Worm (Caenorhabditis elegans) whole organism, mixed stage, embryonic: ENCODE results near the gene F37C4.4.

Experiments used
- M03D4.4 ChIP-seq: sonication (generic microtip); optimal IDR thresholded peaks from 2 replicates; lab custom pipeline; 2017; ENCODE audit warnings: mild to moderate bottlenecking, missing genetic modification characterization, missing compliant biosample characterization
- bed-3 ChIP-seq: fragments of 200-800 bp; sonication (Bioruptor generic); optimal IDR thresholded peaks from 3 replicates; lab custom pipeline; 2018; ENCODE audit warnings: mild to moderate bottlenecking, missing genetic modification characterization, moderate library complexity, missing compliant biosample characterization
- blmp-1 ChIP-seq: fragments of 150-350 bp; optimal IDR thresholded peaks from 2 replicates; lab custom pipeline; 2014; ENCODE audit warnings: missing biosample characterization, missing genetic modification characterization
- ceh-39 ChIP-seq: fragments of 150-350 bp; optimal IDR thresholded peaks from 2 replicates; lab custom pipeline; 2014; ENCODE audit warnings: missing biosample characterization, missing genetic modification characterization
- ceh-43 ChIP-seq: fragments of 200-800 bp; sonication (Bioruptor generic); optimal IDR thresholded peaks from 2 replicates; lab custom pipeline; 2018; ENCODE audit warnings: mild to moderate bottlenecking, missing genetic modification characterization, moderate library complexity, missing compliant biosample characterization
- ceh-83 ChIP-seq: fragments of 200-800 bp; sonication (Bioruptor generic); optimal IDR thresholded peaks from 2 replicates; lab custom pipeline; 2018; ENCODE audit warnings: mild to moderate bottlenecking, missing genetic modification characterization, missing compliant biosample characterization
- ces-1 ChIP-seq: fragments of 150-350 bp; optimal IDR thresholded peaks from 2 replicates; lab custom pipeline; 2014; ENCODE audit warnings: missing biosample characterization, missing genetic modification reagents, missing genetic modification characterization
- cnd-1 ChIP-seq: fragments of 200-800 bp; sonication (Bioruptor generic); optimal IDR thresholded peaks from 2 replicates; lab custom pipeline; 2018; ENCODE audit warnings: mild to moderate bottlenecking, missing genetic modification characterization, missing compliant biosample characterization
- drap-1 ChIP-seq: fragments of 200-800 bp; sonication (Bioruptor generic); optimal IDR thresholded peaks from 3 replicates; lab custom pipeline; 2018; ENCODE audit warnings: mild to moderate bottlenecking, missing genetic modification characterization, missing compliant biosample characterization
- elt-3 ChIP-seq: fragments of 150-350 bp; optimal IDR thresholded peaks from 2 replicates; lab custom pipeline; 2014; ENCODE audit warnings: missing biosample characterization, missing genetic modification characterization
- flh-1 ChIP-seq: fragments of 200-800 bp; sonication (Bioruptor generic); optimal IDR thresholded peaks from 2 replicates; lab custom pipeline; 2018; ENCODE audit warnings: mild to moderate bottlenecking, missing genetic modification characterization, moderate library complexity, missing compliant biosample characterization
- ham-2 ChIP-seq: fragments of 200-800 bp; sonication (Bioruptor generic); optimal IDR thresholded peaks from 2 replicates; lab custom pipeline; 2018; ENCODE audit warnings: mild to moderate bottlenecking, missing genetic modification characterization, missing compliant biosample characterization
- hlh-1 ChIP-seq: fragments of 150-350 bp; optimal IDR thresholded peaks from 2 replicates; lab custom pipeline; 2014; ENCODE audit warnings: missing biosample characterization, missing genetic modification reagents, missing genetic modification characterization
- lin-13 ChIP-seq: fragments of 150-350 bp; optimal IDR thresholded peaks from 2 replicates; lab custom pipeline; 2014; ENCODE audit warnings: missing biosample characterization, missing genetic modification characterization
- lin-32 ChIP-seq: fragments of 200-800 bp; sonication (Bioruptor generic); optimal IDR thresholded peaks from 2 replicates; lab custom pipeline; 2018; ENCODE audit warnings: mild to moderate bottlenecking, missing genetic modification characterization, missing compliant biosample characterization
- mab-5 ChIP-seq: fragments of 150-350 bp; optimal IDR thresholded peaks from 2 replicates; lab custom pipeline; 2014; ENCODE audit warnings: missing biosample characterization, missing genetic modification characterization
- mep-1 ChIP-seq: fragments of 150-350 bp; optimal IDR thresholded peaks from 2 replicates; lab custom pipeline; 2017; ENCODE audit warnings: missing biosample characterization, missing genetic modification reagents, missing genetic modification characterization, inconsistent platforms
- mls-2 ChIP-seq: sonication (generic microtip); optimal IDR thresholded peaks from 2 replicates; lab custom pipeline; 2016; ENCODE audit warnings: mild to moderate bottlenecking, missing genetic modification characterization, moderate library complexity, missing compliant biosample characterization
- nhr-12 ChIP-seq: fragments of 150-350 bp; optimal IDR thresholded peaks from 2 replicates; lab custom pipeline; 2014; ENCODE audit warnings: missing biosample characterization, missing genetic modification characterization
- nhr-2 ChIP-seq: fragments of 150-350 bp; optimal IDR thresholded peaks from 2 replicates; lab custom pipeline; 2014; ENCODE audit warnings: missing biosample characterization, missing genetic modification characterization
- nhr-237 ChIP-seq: fragments of 150-350 bp; optimal IDR thresholded peaks from 2 replicates; lab custom pipeline; 2014; ENCODE audit warnings: missing biosample characterization, missing genetic modification characterization
- nhr-76 ChIP-seq: sonication (generic microtip); optimal IDR thresholded peaks from 2 replicates; lab custom pipeline; 2017; ENCODE audit warnings: missing biosample characterization, missing genetic modification characterization
- pha-4 ChIP-seq: fragments of 150-350 bp; optimal IDR thresholded peaks from 2 replicates; lab custom pipeline; 2018; ENCODE audit warnings: missing biosample characterization, missing genetic modification reagents, missing genetic modification characterization
- sem-2 ChIP-seq: fragments of 200-800 bp; sonication (Bioruptor generic); optimal IDR thresholded peaks from 2 replicates; lab custom pipeline; 2018; ENCODE audit warnings: mild to moderate bottlenecking, missing genetic modification characterization, missing compliant biosample characterization
- sptf-1 ChIP-seq: sonication (generic microtip); optimal IDR thresholded peaks from 2 replicates; lab custom pipeline; 2017; ENCODE audit warnings: mild to moderate bottlenecking, missing genetic modification characterization, moderate library complexity, missing compliant biosample characterization
- tbx-8 ChIP-seq: fragments of 200-800 bp; sonication (Bioruptor generic); optimal IDR thresholded peaks from 2 replicates; lab custom pipeline; 2018; ENCODE audit warnings: mild to moderate bottlenecking, missing genetic modification characterization, moderate library complexity, missing compliant biosample characterization
- unc-120 ChIP-seq: sonication (generic microtip); optimal IDR thresholded peaks from 2 replicates; lab custom pipeline; 2017; ENCODE audit warnings: missing genetic modification characterization, missing compliant biosample characterization; ENCODE audit not compliant: poor library complexity, severe bottlenecking
- unc-62 ChIP-seq: fragments of 150-350 bp; optimal IDR thresholded peaks from 2 replicates; lab custom pipeline; 2014; ENCODE audit warnings: missing biosample characterization, missing genetic modification reagents, missing genetic modification characterization
- zip-8 ChIP-seq: fragments of 150-350 bp; optimal IDR thresholded peaks from 2 replicates; lab custom pipeline; 2014; ENCODE audit warnings: missing biosample characterization, missing genetic modification characterization
- ztf-11 ChIP-seq: fragments of 150-350 bp; optimal IDR thresholded peaks from 2 replicates; lab custom pipeline; 2014; ENCODE audit warnings: missing biosample characterization, missing genetic modification characterization

F37C4.4 gene

ce11 chrIV:3843019-3843527 lies 24.0 kb upstream of the F37C4.4 start:
- no peak for TF ChIP-seq nhr-237 (tag; lab: Kevin White, UChicago)
- peak; percentile 7 for TF ChIP-seq unc-62
- peak; percentile 13 for TF ChIP-seq ztf-11
- TF ChIP-seq cnd-1 (tag; lab: Kevin White, UChicago), result peak; percentile 92
- no peak for TF ChIP-seq lin-13
- peak; percentile 96 for TF ChIP-seq nhr-2 (tag; lab: Kevin White, UChicago)
- no peak for TF ChIP-seq bed-3 (GFP tag; lab: Kevin White, UChicago)
- TF ChIP-seq M03D4.4 (tag; lab: Kevin White, UChicago), result no peak
- TF ChIP-seq mep-1 (tag; lab: Kevin White, UChicago), result no peak

- no peak for TF ChIP-seq blmp-1
- peak; percentile 47 for TF ChIP-seq cnd-1 (tag; lab: Kevin White, UChicago)
- peak; percentile 22 for TF ChIP-seq lin-32 (GFP tag; lab: Kevin White, UChicago)
Measured at ce11 chrIV:3844004-3844403, 23.1 kb upstream of the F37C4.4 start.

- TF ChIP-seq tbx-8 (no peak), nhr-2 (tag; lab: Kevin White, UChicago) (peak; percentile 87), zip-8 (tag; lab: Kevin White, UChicago) (peak; percentile 79), bed-3 (GFP tag; lab: Kevin White, UChicago) (no peak)
Measured at ce11 chrIV:3844584-3844983, 22.5 kb upstream of the F37C4.4 start.

ce11 chrIV:3847489-3847888 lies 19.6 kb upstream of the F37C4.4 start:
- peak; percentile 86 for TF ChIP-seq ces-1 (GFP tag; lab: Kevin White, UChicago)
- no peak for TF ChIP-seq sptf-1 (tag; lab: Kevin White, UChicago)
- TF ChIP-seq, all 35 proteins: peak for 1

ce11 chrIV:3848985-3849384 lies 18.1 kb upstream of the F37C4.4 start:
- TF ChIP-seq sem-2 (GFP tag; lab: Kevin White, UChicago) (no peak), ceh-43 (GFP tag; lab: Kevin White, UChicago) (peak; percentile 52), lin-32 (GFP tag; lab: Kevin White, UChicago) (peak; percentile 65), ceh-39 (tag; lab: Kevin White, UChicago) (no peak), ces-1 (GFP tag; lab: Kevin White, UChicago) (peak; percentile 79), M03D4.4 (tag; lab: Kevin White, UChicago) (no peak), nhr-2 (tag; lab: Kevin White, UChicago) (peak; percentile 24), drap-1 (GFP tag; lab: Kevin White, UChicago) (no peak)

- TF ChIP-seq flh-1, result no peak
- TF ChIP-seq nhr-76 (tag; lab: Kevin White, UChicago), result no peak
- no peak for TF ChIP-seq lin-13
- no peak for TF ChIP-seq hlh-1 (tag; lab: Kevin White, UChicago)
- no peak for TF ChIP-seq mab-5 (tag; lab: Kevin White, UChicago)
- no peak for TF ChIP-seq pha-4 (tag; lab: Kevin White, UChicago)
- TF ChIP-seq mls-2 (tag; lab: Kevin White, UChicago), result no peak
- no peak for TF ChIP-seq zip-8 (tag; lab: Kevin White, UChicago)
- TF ChIP-seq unc-120 (tag; lab: Kevin White, UChicago), result no peak
- no peak for TF ChIP-seq tbx-8
- no peak for TF ChIP-seq ceh-39 (tag; lab: Kevin White, UChicago)
- no peak for TF ChIP-seq elt-3 (tag; lab: Kevin White, UChicago)
- TF ChIP-seq nhr-12, result no peak
- no peak for TF ChIP-seq bed-3 (GFP tag; lab: Kevin White, UChicago)
- TF ChIP-seq ces-1 (GFP tag; lab: Kevin White, UChicago), result no peak
- no peak for TF ChIP-seq unc-62
- TF ChIP-seq ceh-83 (GFP tag; lab: Kevin White, UChicago), result no peak
- no peak for TF ChIP-seq ham-2 (GFP tag; lab: Kevin White, UChicago)
- TF ChIP-seq, all 35 proteins: peak for 0
Measured at ce11 chrIV:3853557-3853956, 13.6 kb upstream of the F37C4.4 start.
